Worm (Caenorhabditis elegans): Measurements from ENCODE around the gene col-19.

DNA sequence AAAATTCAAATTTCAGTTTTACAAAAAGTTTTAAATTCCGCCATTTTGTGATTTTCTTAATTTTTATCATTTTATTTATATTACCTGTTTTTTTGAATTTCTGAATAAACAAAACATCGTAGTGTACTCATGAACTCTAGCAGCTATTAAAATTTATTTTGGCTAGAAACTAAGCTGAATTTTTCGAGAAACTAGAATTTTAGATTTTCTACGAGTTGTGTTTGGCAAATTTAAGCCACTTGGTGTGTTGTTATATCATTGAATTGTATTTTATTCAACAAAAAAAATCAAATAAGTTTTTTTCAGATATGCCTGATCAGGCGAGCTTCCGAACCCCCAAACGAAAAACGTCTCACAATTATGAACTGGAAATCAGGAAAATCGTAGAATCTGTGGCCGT lies 24.2 kb upstream of the col-19 start, which contains the start of gene R04A9.6:
- no peak for TF ChIP-seq klf-2 (GFP tag; conservative IDR thresholded peaks at IDR 0.05)
- no peak for TF ChIP-seq ztf-23 (GFP tag; IDR thresholded peaks at IDR 0.05)
- no peak for TF ChIP-seq flt-1 (GFP tag; IDR thresholded peaks at IDR 0.05)
- TF ChIP-seq T22C8.4 (GFP tag; IDR thresholded peaks at IDR 0.05), result no peak
- no peak for TF ChIP-seq cog-1 (tag; optimal IDR thresholded peaks at IDR 0.05)
- TF ChIP-seq ref-1 (GFP tag; conservative IDR thresholded peaks at IDR 0.05), result no peak
